Fruit fly (Drosophila melanogaster) whole organism, embryonic: ENCODE measurements around the gene Prim2.
A peak's percentile ranks its signal among the peaks of the same experiment; 100 is the strongest.

Source experiments
- C15 ChIP-seq: fragments of 200-800 bp; sonication (Bioruptor generic); IDR thresholded peaks from 3 replicates; pipeline ENCODE4 v1.3.6; 2022; ENCODE audit warnings: missing biosample characterization, missing genetic modification characterization
- CG10267 ChIP-seq: fragments of 200-800 bp; sonication (Bioruptor generic); optimal IDR thresholded peaks from 2 replicates; lab custom pipeline; 2018; ENCODE audit warnings: missing biosample characterization, mild to moderate bottlenecking, missing genetic modification characterization, moderate library complexity
- CG11085 ChIP-seq: fragments of 200-800 bp; sonication (Bioruptor generic); IDR thresholded peaks from 2 replicates; pipeline ENCODE4 v1.3.6; 2022; ENCODE audit warnings: missing biosample characterization, missing genetic modification characterization
- CG12071 ChIP-seq: fragments of 200-800 bp; sonication (Bioruptor generic); optimal IDR thresholded peaks from 3 replicates; lab custom pipeline; 2018; ENCODE audit warnings: missing biosample characterization, mild to moderate bottlenecking, missing genetic modification characterization
- CG12155 ChIP-seq: fragments of 200-800 bp; sonication (Bioruptor generic); optimal IDR thresholded peaks from 3 replicates; lab custom pipeline; 2016; ENCODE audit warnings: missing biosample characterization, missing genetic modification characterization
- CG13296 ChIP-seq: fragments of 200-800 bp; sonication (Bioruptor generic); optimal IDR thresholded peaks from 3 replicates; lab custom pipeline; 2018; ENCODE audit warnings: missing biosample characterization, mild to moderate bottlenecking, missing genetic modification characterization
- CG13775 ChIP-seq: fragments of 200-800 bp; sonication (Bioruptor generic); optimal IDR thresholded peaks from 3 replicates; lab custom pipeline; 2017; ENCODE audit warnings: missing biosample characterization, mild to moderate bottlenecking, missing genetic modification characterization
- CG15601 ChIP-seq: fragments of 200-800 bp; sonication (Bioruptor generic); optimal IDR thresholded peaks from 3 replicates; lab custom pipeline; 2019; ENCODE audit warnings: missing biosample characterization, mild to moderate bottlenecking, missing genetic modification characterization, moderate library complexity
- CG17385 ChIP-seq: fragments of 200-800 bp; sonication (Bioruptor generic); optimal IDR thresholded peaks from 3 replicates; lab custom pipeline; 2018; ENCODE audit warnings: missing biosample characterization, mild to moderate bottlenecking, missing genetic modification characterization
- CG17612 ChIP-seq: fragments of 200-800 bp; sonication (Bioruptor generic); IDR thresholded peaks from 2 replicates; pipeline ENCODE4 v1.3.6; 2022; ENCODE audit warnings: missing biosample characterization, missing genetic modification characterization
- CG18764 ChIP-seq: fragments of 200-800 bp; sonication (Bioruptor generic); optimal IDR thresholded peaks from 3 replicates; lab custom pipeline; 2016; ENCODE audit warnings: missing biosample characterization, missing genetic modification characterization
- CG32532 ChIP-seq: fragments of 200-800 bp; sonication (Bioruptor generic); IDR thresholded peaks from 2 replicates; pipeline ENCODE4 v1.3.6; 2022; ENCODE audit warnings: missing biosample characterization, missing genetic modification characterization
- CG33213 ChIP-seq: fragments of 200-800 bp; sonication (Bioruptor generic); optimal IDR thresholded peaks from 3 replicates; lab custom pipeline; 2016; ENCODE audit warnings: missing biosample characterization, missing genetic modification characterization
- CG4617 ChIP-seq: fragments of 200-800 bp; sonication (Bioruptor generic); optimal IDR thresholded peaks from 3 replicates; lab custom pipeline; 2016; ENCODE audit warnings: missing biosample characterization, missing genetic modification characterization, borderline replicate concordance
- CG4730 ChIP-seq: fragments of 200-800 bp; sonication (Bioruptor generic); IDR thresholded peaks from 2 replicates; pipeline ENCODE4 v1.3.6; 2022; ENCODE audit warnings: missing biosample characterization, missing genetic modification characterization
- CG4854 ChIP-seq: fragments of 200-800 bp; sonication (Bioruptor generic); optimal IDR thresholded peaks from 2 replicates; lab custom pipeline; 2016; ENCODE audit warnings: missing biosample characterization, missing genetic modification characterization, inconsistent platforms
- CG6254 ChIP-seq: fragments of 200-800 bp; sonication (Bioruptor generic); optimal IDR thresholded peaks from 3 replicates; lab custom pipeline; 2017; ENCODE audit warnings: mild to moderate bottlenecking, missing biosample characterization, missing genetic modification reagents, missing genetic modification characterization
- CG7928 ChIP-seq: fragments of 200-800 bp; sonication (Bioruptor generic); optimal IDR thresholded peaks from 2 replicates; lab custom pipeline; 2017; ENCODE audit warnings: missing biosample characterization, mild to moderate bottlenecking, missing genetic modification characterization
- CG8478 ChIP-seq: fragments of >200 bp; optimal IDR thresholded peaks from 2 replicates; lab custom pipeline; 2018
- CG9609 ChIP-seq: fragments of 200-800 bp; sonication (Bioruptor generic); optimal IDR thresholded peaks from 3 replicates; lab custom pipeline; 2016; ENCODE audit warnings: missing biosample characterization, missing genetic modification characterization
- CG9876 ChIP-seq: fragments of 200-800 bp; sonication (Bioruptor generic); optimal IDR thresholded peaks from 2 replicates; lab custom pipeline; 2016; ENCODE audit warnings: missing biosample characterization, missing genetic modification characterization
- CrebB ChIP-seq: fragments of 200-800 bp; sonication (Bioruptor generic); optimal IDR thresholded peaks from 3 replicates; lab custom pipeline; 2018; ENCODE audit warnings: missing biosample characterization, mild to moderate bottlenecking, missing genetic modification characterization
- D19A ChIP-seq: fragments of 200-800 bp; optimal IDR thresholded peaks from 3 replicates; lab custom pipeline; 2019; ENCODE audit warnings: missing biosample characterization, mild to moderate bottlenecking, missing genetic modification characterization, moderate library complexity
- Dll ChIP-seq: fragments of 200-800 bp; sonication (Bioruptor generic); IDR thresholded peaks from 4 replicates; pipeline ENCODE4 v1.3.6; 2022; ENCODE audit warnings: missing biosample characterization, missing genetic modification characterization; ENCODE audit not compliant: partially characterized antibody
- Dref ChIP-seq: fragments of 200-800 bp; sonication (Bioruptor generic); IDR thresholded peaks from 2 replicates; pipeline ENCODE4 v1.3.6; 2022; ENCODE audit warnings: missing biosample characterization, missing genetic modification characterization
- ERR ChIP-seq: fragments of 200-800 bp; sonication (Bioruptor generic); optimal IDR thresholded peaks from 2 replicates; lab custom pipeline; 2016; ENCODE audit warnings: missing biosample characterization, missing genetic modification characterization
- Eip74EF ChIP-seq, 2 experiments: fragments of 200-800 bp in 1 of 2; fragments of >200 bp in 1 of 2; sonication (Bioruptor generic) in 1 of 2; optimal IDR thresholded peaks; 2 replicates each; lab custom pipeline; 2017 to 2019; ENCODE audit warnings: missing biosample characterization in 2 of 2, missing genetic modification characterization in 2 of 2, mild to moderate bottlenecking in 1 of 2, moderate library complexity in 1 of 2
- HmgZ ChIP-seq: fragments of 200-800 bp; sonication (Bioruptor generic); optimal IDR thresholded peaks from 2 replicates; lab custom pipeline; 2018; ENCODE audit warnings: missing biosample characterization, mild to moderate bottlenecking, missing genetic modification characterization
- Opbp ChIP-seq: fragments of 200-800 bp; sonication (Bioruptor generic); IDR thresholded peaks from 3 replicates; pipeline ENCODE4 v1.3.6; 2022; ENCODE audit warnings: missing biosample characterization, missing genetic modification characterization; ENCODE audit not compliant: partially characterized antibody
- Sry-β ChIP-seq: fragments of 200-800 bp; sonication (Bioruptor generic); optimal IDR thresholded peaks from 2 replicates; lab custom pipeline; 2018; ENCODE audit warnings: missing biosample characterization, mild to moderate bottlenecking, missing genetic modification characterization, moderate library complexity
- Xbp1 ChIP-seq: fragments of 200-800 bp; sonication (Bioruptor generic); optimal IDR thresholded peaks from 3 replicates; lab custom pipeline; 2016; ENCODE audit warnings: missing biosample characterization, mild to moderate bottlenecking, missing genetic modification characterization
- ac ChIP-seq: fragments of 200-800 bp; sonication (Bioruptor generic); optimal IDR thresholded peaks from 3 replicates; lab custom pipeline; 2017; ENCODE audit warnings: missing biosample characterization, mild to moderate bottlenecking, missing genetic modification characterization
- amos ChIP-seq: fragments of 200-800 bp; sonication (Bioruptor generic); IDR thresholded peaks from 2 replicates; pipeline ENCODE4 v1.3.6; 2022; ENCODE audit warnings: missing biosample characterization, missing genetic modification characterization; ENCODE audit not compliant: partially characterized antibody
- ci ChIP-seq: fragments of 200-800 bp; sonication (Bioruptor generic); IDR thresholded peaks from 3 replicates; pipeline ENCODE4 v1.3.6; 2022; ENCODE audit warnings: missing biosample characterization, missing genetic modification characterization
- crol ChIP-seq: fragments of 200-800 bp; sonication (Bioruptor generic); IDR thresholded peaks from 2 replicates; pipeline ENCODE4 v1.3.6; 2022; ENCODE audit warnings: missing biosample characterization, missing genetic modification characterization
- crp ChIP-seq, 2 experiments: fragments of 200-800 bp; sonication (Bioruptor generic); optimal IDR thresholded peaks; 2 replicates in 1 of 2; 3 replicates in 1 of 2; lab custom pipeline; 2017; ENCODE audit warnings: missing biosample characterization in 2 of 2, missing genetic modification characterization in 2 of 2, mild to moderate bottlenecking in 1 of 2, moderate library complexity in 1 of 2
- en ChIP-seq: fragments of 200-800 bp; sonication (Bioruptor generic); optimal IDR thresholded peaks from 2 replicates; lab custom pipeline; 2016; ENCODE audit warnings: missing biosample characterization, missing genetic modification characterization
- gcm ChIP-seq: fragments of 200-800 bp; sonication (Bioruptor generic); optimal IDR thresholded peaks from 2 replicates; lab custom pipeline; 2019; ENCODE audit warnings: missing biosample characterization, mild to moderate bottlenecking, missing genetic modification characterization, moderate library complexity
- h ChIP-seq: fragments of >200 bp; optimal IDR thresholded peaks from 2 replicates; lab custom pipeline; 2017
- ham ChIP-seq: fragments of 200-800 bp; sonication (Bioruptor generic); IDR thresholded peaks from 2 replicates; pipeline ENCODE4 v1.3.6; 2022; ENCODE audit warnings: missing biosample characterization, missing genetic modification characterization
- hth ChIP-seq: fragments of >200 bp; optimal IDR thresholded peaks from 2 replicates; lab custom pipeline; 2017; ENCODE audit warnings: inconsistent platforms
- inv ChIP-seq: fragments of 200-800 bp; sonication (Bioruptor generic); IDR thresholded peaks from 2 replicates; pipeline ENCODE4 v1.3.6; 2022; ENCODE audit warnings: missing biosample characterization, missing genetic modification characterization; ENCODE audit not compliant: partially characterized antibody
- klu ChIP-seq: fragments of 200-800 bp; sonication (Bioruptor generic); IDR thresholded peaks from 2 replicates; pipeline ENCODE4 v1.3.6; 2022; ENCODE audit warnings: missing biosample characterization, missing genetic modification characterization
- pb ChIP-seq: fragments of 200-800 bp; sonication (Bioruptor generic); optimal IDR thresholded peaks from 3 replicates; lab custom pipeline; 2016; ENCODE audit warnings: missing biosample characterization, missing genetic modification characterization
- pros ChIP-seq: fragments of 200-800 bp; sonication (Bioruptor generic); optimal IDR thresholded peaks from 3 replicates; lab custom pipeline; 2019; ENCODE audit warnings: missing biosample characterization, mild to moderate bottlenecking, missing genetic modification characterization, moderate library complexity
- sd ChIP-seq: fragments of 200-800 bp; sonication (Bioruptor generic); optimal IDR thresholded peaks from 3 replicates; lab custom pipeline; 2018; ENCODE audit warnings: missing biosample characterization, mild to moderate bottlenecking, missing genetic modification characterization, moderate library complexity
- sisA ChIP-seq: fragments of 200-800 bp; sonication (Bioruptor generic); IDR thresholded peaks from 2 replicates; pipeline ENCODE4 v1.3.6; 2022; ENCODE audit warnings: missing biosample characterization, missing genetic modification characterization
- slbo ChIP-seq: fragments of 200-800 bp; sonication (Bioruptor generic); IDR thresholded peaks from 2 replicates; pipeline ENCODE4 v1.3.6; 2022; ENCODE audit warnings: missing biosample characterization, missing genetic modification characterization
- so ChIP-seq: fragments of 200-800 bp; sonication (Bioruptor generic); IDR thresholded peaks from 3 replicates; pipeline ENCODE4 v1.3.6; 2022; ENCODE audit warnings: missing biosample characterization, missing genetic modification characterization
- zf30C ChIP-seq: fragments of 200-800 bp; sonication (Bioruptor generic); optimal IDR thresholded peaks from 3 replicates; lab custom pipeline; 2018; ENCODE audit warnings: missing biosample characterization, mild to moderate bottlenecking, missing genetic modification characterization

Gene Prim2

DNA sequence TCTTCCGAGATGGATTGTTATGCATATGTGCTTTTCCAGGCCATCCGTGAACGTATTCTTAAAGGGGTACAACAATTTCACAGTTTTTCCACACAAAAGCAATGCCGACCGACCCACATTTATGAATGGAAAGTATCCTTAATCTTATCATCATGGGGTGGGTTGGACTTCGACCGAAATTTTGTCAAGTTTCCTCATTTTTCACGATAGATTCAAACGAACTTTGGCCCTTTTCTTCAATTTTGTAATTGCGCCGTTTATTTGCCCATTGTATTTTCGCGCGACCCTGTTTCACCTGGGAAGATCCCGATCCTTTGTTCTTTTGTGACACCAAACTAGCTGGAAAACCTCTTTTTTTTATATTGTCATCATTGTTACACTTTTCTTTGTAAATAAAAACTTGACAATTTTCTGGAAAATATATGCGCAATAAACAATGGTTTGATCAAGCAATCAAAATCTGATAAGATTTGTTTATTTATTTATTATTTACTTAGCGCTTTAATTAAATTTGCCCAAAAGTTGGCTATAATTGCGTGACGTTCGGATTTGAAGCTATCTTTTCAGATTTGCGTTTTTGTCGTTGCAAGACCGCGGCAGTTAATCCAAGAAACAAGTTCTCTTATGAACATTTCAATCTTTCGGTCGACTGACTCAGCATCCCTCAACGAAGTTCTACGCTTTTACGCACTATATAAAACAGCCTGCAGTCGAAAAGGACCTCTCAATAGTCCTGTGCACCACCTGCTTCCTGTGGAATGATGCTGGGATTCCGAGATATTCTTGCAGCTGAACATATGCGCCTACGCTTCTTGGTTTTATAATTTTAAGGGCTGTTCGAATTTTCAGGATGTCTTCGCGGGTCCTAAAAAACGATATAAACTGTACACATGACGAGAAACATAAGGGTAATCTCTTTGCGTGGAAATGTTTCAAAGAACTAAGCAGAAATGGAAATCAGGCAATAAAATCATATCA is 44.9 kb upstream of the Prim2 start (continued):
- TF ChIP-seq Dref (GFP tag; lab: Robert Waterston, UW) (no peak), slbo (GFP tag; lab: Robert Waterston, UW) (no peak), D19A (tag; lab: Kevin White, UChicago) (no peak), amos (GFP tag; lab: Robert Waterston, UW) (no peak), CG32532 (GFP tag; lab: Robert Waterston, UW) (no peak), CG18764 (no peak), h (lab: Kevin White, UChicago) (no peak), CG15601 (tag; lab: Kevin White, UChicago) (peak; percentile 29), CG4854 (no peak), CG17612 (GFP tag; lab: Robert Waterston, UW) (no peak), gcm (GFP tag; lab: Kevin White, UChicago) (peak; percentile 24), sisA (GFP tag; lab: Robert Waterston, UW) (no peak), so (no peak), zf30C (GFP tag; lab: Kevin White, UChicago) (no peak), Eip74EF (GFP tag; optimal IDR thresholded peaks at IDR 0.05; lab: Kevin White, UChicago) (peak in 1 of 2 experiments; percentile 26), CG8478 (lab: Kevin White, UChicago) (no peak), CG13775 (no peak), Xbp1 (GFP tag; lab: Kevin White, UChicago) (no peak), pb (GFP tag; lab: Kevin White, UChicago) (no peak), CG13296 (GFP tag; lab: Kevin White, UChicago) (peak; percentile 73), CG10267 (tag; lab: Kevin White, UChicago) (no peak), inv (GFP tag; lab: Robert Waterston, UW) (no peak), CG4617 (GFP tag; lab: Kevin White, UChicago) (no peak), Dll (GFP tag; lab: Robert Waterston, UW) (no peak), en (no peak), crp (GFP tag; optimal IDR thresholded peaks at IDR 0.05; lab: Kevin White, UChicago) (no peak), ac (GFP tag; lab: Kevin White, UChicago) (peak; percentile 21), klu (GFP tag; lab: Robert Waterston, UW) (no peak), CG4730 (GFP tag; lab: Robert Waterston, UW) (no peak), Opbp (GFP tag; lab: Robert Waterston, UW) (no peak), ERR (no peak), ham (GFP tag; lab: Robert Waterston, UW) (no peak), ci (GFP tag; lab: Robert Waterston, UW) (peak; percentile 40; the same call in 1 of the 3 replicates), C15 (GFP tag; lab: Robert Waterston, UW) (no peak), sd (tag; lab: Kevin White, UChicago) (no peak), CG33213 (no peak), CG12071 (GFP tag; lab: Kevin White, UChicago) (peak; percentile 27), CG11085 (GFP tag; lab: Robert Waterston, UW) (no peak), CG17385 (GFP tag; lab: Kevin White, UChicago) (peak; percentile 45), hth (no peak), crol (no peak), Sry-β (GFP tag; lab: Kevin White, UChicago) (no peak), CG12155 (GFP tag; lab: Kevin White, UChicago) (no peak), CG7928 (GFP tag; lab: Kevin White, UChicago) (no peak), CrebB (tag; lab: Kevin White, UChicago) (peak; percentile 60), HmgZ (peak; percentile 48), pros (no peak), CG9609 (no peak), CG6254 (peak; percentile 33), CG9876 (no peak)
